Worm (Caenorhabditis elegans) whole organism, late embryonic: ENCODE results near the gene eif-1.
A peak's percentile ranks its signal among the peaks of the same experiment; 100 is the strongest.

Experiments
- C08G9.2 ChIP-seq: sonication (generic microtip); optimal IDR thresholded peaks from 2 replicates; lab custom pipeline; 2016; ENCODE audit warnings: mild to moderate bottlenecking, missing genetic modification characterization, moderate library complexity, missing compliant biosample characterization
- C38D4.7 ChIP-seq: fragments of 200-800 bp; sonication (Bioruptor generic); optimal IDR thresholded peaks from 2 replicates; lab custom pipeline; 2018; ENCODE audit warnings: mild to moderate bottlenecking, missing genetic modification characterization, moderate library complexity, missing compliant biosample characterization
- F13H6.1 ChIP-seq: sonication (generic microtip); optimal IDR thresholded peaks from 2 replicates; lab custom pipeline; 2016; ENCODE audit warnings: missing genetic modification characterization, missing compliant biosample characterization
- T23F11.4 ChIP-seq: fragments of 200-800 bp; sonication (Bioruptor generic); optimal IDR thresholded peaks from 2 replicates; lab custom pipeline; 2018; ENCODE audit warnings: mild to moderate bottlenecking, missing genetic modification characterization, missing compliant biosample characterization
- Y22D7AL.16 ChIP-seq: sonication (generic microtip); optimal IDR thresholded peaks from 2 replicates; lab custom pipeline; 2016; ENCODE audit warnings: missing genetic modification characterization, missing compliant biosample characterization
- ahr-1 ChIP-seq: sonication (generic microtip); optimal IDR thresholded peaks from 2 replicates; lab custom pipeline; 2016; ENCODE audit warnings: missing genetic modification characterization, missing compliant biosample characterization
- ceh-14 ChIP-seq: sonication (generic microtip); optimal IDR thresholded peaks from 2 replicates; lab custom pipeline; 2016; ENCODE audit warnings: missing genotype, missing genetic modification characterization, missing compliant biosample characterization
- ceh-18 ChIP-seq: sonication (generic microtip); optimal IDR thresholded peaks from 2 replicates; lab custom pipeline; 2016; ENCODE audit warnings: missing genetic modification characterization, missing compliant biosample characterization
- ceh-2 ChIP-seq: sonication (generic microtip); optimal IDR thresholded peaks from 2 replicates; lab custom pipeline; 2016; ENCODE audit warnings: missing genotype, missing genetic modification characterization, missing compliant biosample characterization
- ceh-22 ChIP-seq: sonication (generic microtip); optimal IDR thresholded peaks from 2 replicates; lab custom pipeline; 2017; ENCODE audit warnings: missing biosample characterization, missing genetic modification characterization
- ceh-30 ChIP-seq: fragments of 150-350 bp; optimal IDR thresholded peaks from 2 replicates; lab custom pipeline; 2014; ENCODE audit warnings: missing biosample characterization, missing genetic modification characterization
- ceh-45 ChIP-seq: fragments of 200-800 bp; sonication (Bioruptor generic); IDR thresholded peaks from 2 replicates; pipeline ENCODE4 v1.3.6; 2022; ENCODE audit warnings: missing genetic modification reagents, missing genetic modification characterization, missing compliant biosample characterization
- ceh-48 ChIP-seq: sonication (generic microtip); optimal IDR thresholded peaks from 2 replicates; lab custom pipeline; 2016; ENCODE audit warnings: missing genetic modification characterization, inconsistent platforms, missing compliant biosample characterization
- ceh-9 ChIP-seq: sonication (generic microtip); optimal IDR thresholded peaks from 2 replicates; lab custom pipeline; 2016; ENCODE audit warnings: mild to moderate bottlenecking, missing genetic modification characterization, inconsistent platforms, missing compliant biosample characterization
- dmd-4 ChIP-seq: sonication (generic microtip); optimal IDR thresholded peaks from 2 replicates; lab custom pipeline; 2016; ENCODE audit warnings: borderline replicate concordance, missing genetic modification characterization, missing compliant biosample characterization
- dve-1 ChIP-seq: sonication (generic microtip); optimal IDR thresholded peaks from 2 replicates; lab custom pipeline; 2017; ENCODE audit warnings: antibody characterized with exemption, mild to moderate bottlenecking, missing genetic modification characterization, missing compliant biosample characterization
- elt-2 ChIP-seq: sonication (generic microtip); optimal IDR thresholded peaks from 2 replicates; lab custom pipeline; 2016; ENCODE audit warnings: missing genetic modification reagents, missing genetic modification characterization, missing compliant biosample characterization
- elt-4 ChIP-seq: sonication (generic microtip); optimal IDR thresholded peaks from 2 replicates; lab custom pipeline; 2016; ENCODE audit warnings: missing genetic modification characterization, missing compliant biosample characterization
- ets-4 ChIP-seq: sonication (generic microtip); optimal IDR thresholded peaks from 2 replicates; lab custom pipeline; 2016; ENCODE audit warnings: missing genetic modification characterization, missing compliant biosample characterization
- eyg-1 ChIP-seq: sonication (generic microtip); optimal IDR thresholded peaks from 2 replicates; lab custom pipeline; 2016; ENCODE audit warnings: missing genotype, missing genetic modification characterization, missing compliant biosample characterization
- fax-1 ChIP-seq: sonication (generic microtip); optimal IDR thresholded peaks from 2 replicates; lab custom pipeline; 2016; ENCODE audit warnings: missing genotype, missing genetic modification characterization, missing compliant biosample characterization
- fkh-6 ChIP-seq: sonication (generic microtip); optimal IDR thresholded peaks from 2 replicates; lab custom pipeline; 2016; ENCODE audit warnings: missing genetic modification characterization, missing compliant biosample characterization
- hlh-15 ChIP-seq: sonication (generic microtip); optimal IDR thresholded peaks from 2 replicates; lab custom pipeline; 2016; ENCODE audit warnings: missing genetic modification characterization, missing compliant biosample characterization
- hlh-30 ChIP-seq: sonication (generic microtip); optimal IDR thresholded peaks from 2 replicates; lab custom pipeline; 2017; ENCODE audit warnings: antibody characterized with exemption, missing genetic modification characterization, missing compliant biosample characterization; ENCODE audit not compliant: insufficient read depth
- hlh-8 ChIP-seq: sonication (generic microtip); optimal IDR thresholded peaks from 2 replicates; lab custom pipeline; 2016; ENCODE audit warnings: missing genotype, missing genetic modification characterization, missing compliant biosample characterization
- lim-6 ChIP-seq: sonication (generic microtip); optimal IDR thresholded peaks from 2 replicates; lab custom pipeline; 2016; ENCODE audit warnings: missing genetic modification characterization, missing compliant biosample characterization
- lin-11 ChIP-seq: fragments of 200-800 bp; sonication (Bioruptor generic); optimal IDR thresholded peaks from 2 replicates; lab custom pipeline; 2018; ENCODE audit warnings: mild to moderate bottlenecking, missing genetic modification characterization, missing compliant biosample characterization
- mec-3 ChIP-seq: sonication (generic microtip); optimal IDR thresholded peaks from 2 replicates; lab custom pipeline; 2016; ENCODE audit warnings: borderline replicate concordance, missing genetic modification characterization, missing compliant biosample characterization
- nhr-232 ChIP-seq: sonication (generic microtip); optimal IDR thresholded peaks from 2 replicates; lab custom pipeline; 2016; ENCODE audit warnings: missing genetic modification characterization, missing compliant biosample characterization
- odd-2 ChIP-seq: sonication (generic microtip); optimal IDR thresholded peaks from 2 replicates; lab custom pipeline; 2017; ENCODE audit warnings: antibody characterized with exemption, mild to moderate bottlenecking, missing genetic modification characterization, missing compliant biosample characterization
- pax-1 ChIP-seq: fragments of 150-350 bp; optimal IDR thresholded peaks from 2 replicates; lab custom pipeline; 2014; ENCODE audit warnings: missing biosample characterization, missing genetic modification characterization
- pha-2 ChIP-seq: sonication (generic microtip); optimal IDR thresholded peaks from 2 replicates; lab custom pipeline; 2017; ENCODE audit warnings: mild to moderate bottlenecking, missing genetic modification characterization, missing compliant biosample characterization
- rnt-1 ChIP-seq: sonication (generic microtip); optimal IDR thresholded peaks from 2 replicates; lab custom pipeline; 2016; ENCODE audit warnings: missing genetic modification characterization, missing compliant biosample characterization
- sox-2 ChIP-seq: fragments of 200-800 bp; sonication (Bioruptor generic); IDR thresholded peaks from 2 replicates; pipeline ENCODE4 v1.3.6; 2022; ENCODE audit warnings: missing genetic modification reagents, missing genetic modification characterization, missing compliant biosample characterization
- sox-4 ChIP-seq: sonication (generic microtip); optimal IDR thresholded peaks from 2 replicates; lab custom pipeline; 2017; ENCODE audit warnings: mild to moderate bottlenecking, missing genetic modification characterization, inconsistent platforms, missing compliant biosample characterization
- syd-9 ChIP-seq: sonication (generic microtip); optimal IDR thresholded peaks from 2 replicates; lab custom pipeline; 2016; ENCODE audit warnings: mild to moderate bottlenecking, missing genetic modification characterization, moderate library complexity, missing compliant biosample characterization
- tbx-7 ChIP-seq: sonication (generic microtip); optimal IDR thresholded peaks from 2 replicates; lab custom pipeline; 2016; ENCODE audit warnings: missing genotype, missing genetic modification characterization, missing compliant biosample characterization
- unc-42 ChIP-seq: sonication (generic microtip); optimal IDR thresholded peaks from 2 replicates; lab custom pipeline; 2016; ENCODE audit warnings: missing genotype, missing genetic modification characterization, missing compliant biosample characterization
- unc-55 ChIP-seq: sonication (generic microtip); optimal IDR thresholded peaks from 2 replicates; lab custom pipeline; 2017; ENCODE audit warnings: missing biosample characterization, missing genetic modification reagents, missing genetic modification characterization
- zip-5 ChIP-seq: sonication (generic microtip); optimal IDR thresholded peaks from 2 replicates; lab custom pipeline; 2016; ENCODE audit warnings: missing genetic modification characterization, missing compliant biosample characterization
- ztf-16 ChIP-seq: sonication (generic microtip); optimal IDR thresholded peaks from 2 replicates; lab custom pipeline; 2017; ENCODE audit warnings: missing genetic modification characterization, missing compliant biosample characterization

Gene eif-1

ce11 chrII:5021518-5021917, 28.1 kb upstream of the eif-1 start:
- TF ChIP-seq hlh-15 (tag; lab: Kevin White, UChicago) (no peak), sox-2 (GFP tag; lab: Robert Waterston, UW) (no peak), lim-6 (tag; lab: Kevin White, UChicago) (no peak), fax-1 (tag; lab: Kevin White, UChicago) (no peak), ztf-16 (no peak)

- peak; percentile 74 for TF ChIP-seq elt-2
- no peak for TF ChIP-seq eyg-1 (tag; lab: Kevin White, UChicago)
- no peak for TF ChIP-seq hlh-8 (tag; lab: Kevin White, UChicago)
Measured at ce11 chrII:5020513-5021081, 27.2 kb upstream of the eif-1 start.

ce11 chrII:5019389-5020108, 26.2 kb upstream of the eif-1 start:
- TF ChIP-seq ahr-1 (tag; lab: Kevin White, UChicago) = no peak
- no peak for TF ChIP-seq ceh-22
- peak; percentile 93 for TF ChIP-seq elt-2
- TF ChIP-seq mec-3 (tag; lab: Kevin White, UChicago) = no peak
- no peak for TF ChIP-seq T23F11.4
- no peak for TF ChIP-seq pax-1 (tag; lab: Kevin White, UChicago)
- TF ChIP-seq hlh-15 (tag; lab: Kevin White, UChicago) = no peak
- TF ChIP-seq hlh-8 (tag; lab: Kevin White, UChicago) = no peak
- no peak for TF ChIP-seq sox-4 (tag; lab: Kevin White, UChicago)

ce11 chrII:5018578-5018977, 25.2 kb upstream of the eif-1 start:
- TF ChIP-seq ceh-30 (tag; lab: Kevin White, UChicago) (no peak), ceh-48 (tag; lab: Kevin White, UChicago) (no peak), ceh-18 (tag; lab: Kevin White, UChicago) (no peak), ets-4 (tag; lab: Kevin White, UChicago) (no peak), syd-9 (tag; lab: Kevin White, UChicago) (no peak), pax-1 (tag; lab: Kevin White, UChicago) (no peak), lim-6 (tag; lab: Kevin White, UChicago) (no peak), T23F11.4 (no peak)

- TF ChIP-seq dve-1 (tag; lab: Kevin White, UChicago) (no peak), C08G9.2 (tag; lab: Kevin White, UChicago) (peak; percentile 24), nhr-232 (tag; lab: Kevin White, UChicago) (no peak), tbx-7 (no peak), pha-2 (tag; lab: Kevin White, UChicago) (no peak), eyg-1 (tag; lab: Kevin White, UChicago) (no peak), syd-9 (tag; lab: Kevin White, UChicago) (no peak), elt-4 (tag; lab: Kevin White, UChicago) (no peak), Y22D7AL.16 (tag; lab: Kevin White, UChicago) (no peak), hlh-30 (tag; lab: Kevin White, UChicago) (no peak), T23F11.4 (no peak), unc-55 (GFP tag; lab: Kevin White, UChicago) (no peak), F13H6.1 (tag; lab: Kevin White, UChicago) (peak; percentile 25), dmd-4 (tag; lab: Kevin White, UChicago) (no peak), zip-5 (tag; lab: Kevin White, UChicago) (no peak), fkh-6 (tag; lab: Kevin White, UChicago) (no peak), rnt-1 (tag; lab: Kevin White, UChicago) (no peak), ceh-9 (no peak), lim-6 (tag; lab: Kevin White, UChicago) (no peak), C38D4.7 (GFP tag; lab: Kevin White, UChicago) (no peak), ceh-22 (no peak), ceh-48 (tag; lab: Kevin White, UChicago) (peak; percentile 55), ceh-45 (no peak), ceh-14 (peak; percentile 31), odd-2 (tag; lab: Kevin White, UChicago) (no peak), unc-42 (tag; lab: Kevin White, UChicago) (peak; percentile 80), lin-11 (tag; lab: Kevin White, UChicago) (no peak), ceh-2 (tag; lab: Kevin White, UChicago) (no peak), ahr-1 (tag; lab: Kevin White, UChicago) (no peak)
Measured at ce11 chrII:5016977-5017585, 23.7 kb upstream of the eif-1 start.
